Fruit fly (Drosophila melanogaster) Kc167 (cell line): Measurements from ENCODE around the gene CHES-1-like.

ENCODE experiments used
- Myc ChIP-seq: fragments of >200 bp; optimal IDR thresholded peaks from 2 replicates; lab custom pipeline; 2017; ENCODE audit warnings: missing external identifiers
- Sin3A ChIP-seq: fragments of >200 bp; optimal IDR thresholded peaks from 2 replicates; lab custom pipeline; 2018; ENCODE audit warnings: missing external identifiers
- h ChIP-seq: fragments of >200 bp; optimal IDR thresholded peaks from 3 replicates; lab custom pipeline; 2018; ENCODE audit warnings: missing external identifiers
- insv ChIP-seq: fragments of >200 bp; optimal IDR thresholded peaks from 3 replicates; lab custom pipeline; 2018; ENCODE audit warnings: missing external identifiers
- psq ChIP-seq: fragments of >200 bp; optimal IDR thresholded peaks from 2 replicates; lab custom pipeline; 2017; ENCODE audit warnings: missing external identifiers
- ttk ChIP-seq: sonication (Bioruptor generic); optimal IDR thresholded peaks from 2 replicates; lab custom pipeline; 2017; ENCODE audit warnings: missing external identifiers

The CHES-1-like gene

dm6 chrX:7710439-7711154, 1.4 kb upstream of the CHES-1-like start:
- TF ChIP-seq ttk (lab: Kevin White, UChicago) = no peak
- no peak for TF ChIP-seq Myc
- no peak for TF ChIP-seq Sin3A
- no peak for TF ChIP-seq h (lab: Kevin White, UChicago)
- TF ChIP-seq insv = no peak
- no peak for TF ChIP-seq psq (lab: Kevin White, UChicago)

- TF ChIP-seq Sin3A (no peak), insv (no peak), Myc (no peak), ttk (lab: Kevin White, UChicago) (no peak), h (lab: Kevin White, UChicago) (no peak), psq (lab: Kevin White, UChicago) (peak; percentile 2)
Observed at dm6 chrX:7709708-7710438, 688 bp upstream of the CHES-1-like start.

dm6 chrX:7707350-7708241, 1.6 kb downstream of the CHES-1-like start:
- no peak for TF ChIP-seq Sin3A

- no peak for TF ChIP-seq psq (lab: Kevin White, UChicago)
- TF ChIP-seq Myc = no peak
- TF ChIP-seq Sin3A = no peak
- TF ChIP-seq ttk (lab: Kevin White, UChicago) = no peak
- TF ChIP-seq insv = no peak
- TF ChIP-seq h (lab: Kevin White, UChicago) = no peak
Observed at dm6 chrX:7706398-7707349, 2.5 kb downstream of the CHES-1-like start.

- TF ChIP-seq ttk (lab: Kevin White, UChicago) = no peak
- no peak for TF ChIP-seq h (lab: Kevin White, UChicago)
- no peak for TF ChIP-seq insv
- no peak for TF ChIP-seq psq (lab: Kevin White, UChicago)
- TF ChIP-seq Myc = no peak
- no peak for TF ChIP-seq Sin3A
Observed at dm6 chrX:7705175-7706097, 3.7 kb downstream of the CHES-1-like start.

- no peak for TF ChIP-seq h (lab: Kevin White, UChicago)
- TF ChIP-seq psq (lab: Kevin White, UChicago) = no peak
- no peak for TF ChIP-seq Myc
- no peak for TF ChIP-seq insv
- TF ChIP-seq ttk (lab: Kevin White, UChicago) = no peak
- TF ChIP-seq Sin3A = no peak
Observed at dm6 chrX:7704262-7705174, 4.7 kb downstream of the CHES-1-like start.

dm6 chrX:7703865-7704221, 5.3 kb downstream of the CHES-1-like start:
- TF ChIP-seq h (lab: Kevin White, UChicago) (no peak), ttk (lab: Kevin White, UChicago) (no peak), Sin3A (no peak), Myc (no peak), psq (lab: Kevin White, UChicago) (no peak), insv (no peak)

dm6 chrX:7702160-7702907, 6.9 kb downstream of the CHES-1-like start:
- TF ChIP-seq Myc (no peak), h (lab: Kevin White, UChicago) (no peak), insv (no peak), psq (lab: Kevin White, UChicago) (no peak), Sin3A (no peak)

dm6 chrX:7701282-7702078, 7.7 kb downstream of the CHES-1-like start:
- no peak for TF ChIP-seq insv
- no peak for TF ChIP-seq psq (lab: Kevin White, UChicago)
- no peak for TF ChIP-seq ttk (lab: Kevin White, UChicago)
- no peak for TF ChIP-seq h (lab: Kevin White, UChicago)
- no peak for TF ChIP-seq Sin3A
- no peak for TF ChIP-seq Myc
